Worm (Caenorhabditis elegans) whole organism, L4 larva: ENCODE data around the gene dna-2.

Experiments used
- D1046.2 ChIP-seq: fragments of 200-800 bp; sonication (Bioruptor generic); IDR thresholded peaks from 2 replicates; pipeline ENCODE4 v1.3.6; 2022; ENCODE audit warnings: missing genetic modification characterization, missing compliant biosample characterization
- F10B5.3 ChIP-seq: sonication (generic microtip); optimal IDR thresholded peaks from 2 replicates; lab custom pipeline; 2016; ENCODE audit warnings: mild to moderate bottlenecking, missing genetic modification characterization, missing compliant biosample characterization
- F26F4.8 ChIP-seq: fragments of 200-800 bp; sonication (Bioruptor generic); conservative IDR thresholded peaks from 2 replicates; pipeline ENCODE4 v1.3.6; 2022; ENCODE audit warnings: missing genetic modification characterization, missing compliant biosample characterization
- F37D6.2 ChIP-seq: sonication (generic microtip); optimal IDR thresholded peaks from 2 replicates; lab custom pipeline; 2016; ENCODE audit warnings: mild to moderate bottlenecking, missing genetic modification characterization, missing compliant biosample characterization
- T20F7.1 ChIP-seq: fragments of 200-800 bp; sonication (Bioruptor generic); optimal IDR thresholded peaks from 2 replicates; lab custom pipeline; 2018; ENCODE audit warnings: mild to moderate bottlenecking, missing genetic modification characterization, missing compliant biosample characterization
- Y48G9A.11 ChIP-seq: fragments of 200-800 bp; sonication (Bioruptor generic); IDR thresholded peaks from 2 replicates; pipeline ENCODE4 v1.3.6; 2022; ENCODE audit warnings: missing genetic modification reagents, missing genetic modification characterization, missing compliant biosample characterization
- Y5F2A.4 ChIP-seq: fragments of 200-800 bp; sonication (Bioruptor generic); optimal IDR thresholded peaks from 2 replicates; lab custom pipeline; 2018; ENCODE audit warnings: mild to moderate bottlenecking, missing genetic modification characterization, missing compliant biosample characterization
- aha-1 ChIP-seq: fragments of 150-350 bp; peaks from one replicate; lab custom pipeline; 2014; ENCODE audit warnings: missing biosample characterization, missing genetic modification characterization
- aly-2 ChIP-seq: sonication (generic microtip); optimal IDR thresholded peaks from 2 replicates; lab custom pipeline; 2018; ENCODE audit warnings: missing biosample characterization, missing genetic modification characterization
- daf-16 ChIP-seq, 3 experiments: sonication (generic microtip); optimal IDR thresholded peaks; 2 replicates each; lab custom pipeline; 2016 to 2017; ENCODE audit warnings: missing genetic modification characterization in 3 of 3, missing genetic modification reagents in 3 of 3, mild to moderate bottlenecking in 2 of 3, missing compliant biosample characterization in 2 of 3, missing biosample characterization in 1 of 3, moderate library complexity in 1 of 3
- daf-19 ChIP-seq: fragments of 200-800 bp; sonication (Bioruptor generic); conservative IDR thresholded peaks from 2 replicates; pipeline ENCODE4 v1.3.6; 2022; ENCODE audit warnings: missing genetic modification characterization, missing compliant biosample characterization
- daf-8 ChIP-seq: fragments of 200-800 bp; sonication (Bioruptor generic); IDR thresholded peaks from 2 replicates; pipeline ENCODE4 v1.3.6; 2022; ENCODE audit warnings: missing genetic modification characterization, missing compliant biosample characterization
- dmd-6 ChIP-seq: fragments of 200-800 bp; sonication (Bioruptor generic); IDR thresholded peaks from 2 replicates; pipeline ENCODE4 v1.3.6; 2022; ENCODE audit warnings: missing genetic modification reagents, missing genetic modification characterization, missing compliant biosample characterization
- egl-27 ChIP-seq: sonication (generic microtip); optimal IDR thresholded peaks from 3 replicates; lab custom pipeline; 2017; ENCODE audit warnings: missing biosample characterization, missing genetic modification reagents, missing genetic modification characterization
- egl-43 ChIP-seq: fragments of 200-800 bp; sonication (Bioruptor generic); IDR thresholded peaks from 2 replicates; pipeline ENCODE4 v1.3.6; 2022; ENCODE audit warnings: missing genetic modification reagents, missing genetic modification characterization, missing compliant biosample characterization
- fos-1 ChIP-seq: fragments of 150-350 bp; optimal IDR thresholded peaks from 2 replicates; lab custom pipeline; 2014; ENCODE audit warnings: missing biosample characterization, missing genetic modification characterization
- gei-8 ChIP-seq: fragments of 200-800 bp; sonication (Bioruptor generic); optimal IDR thresholded peaks from 2 replicates; lab custom pipeline; 2018; ENCODE audit warnings: mild to moderate bottlenecking, missing genetic modification characterization, missing compliant biosample characterization
- hif-1 ChIP-seq, 2 experiments: sonication (generic microtip); optimal IDR thresholded peaks; 2 replicates each; lab custom pipeline; 2016 to 2017; ENCODE audit warnings: missing compliant biosample characterization in 2 of 2, missing genetic modification characterization in 2 of 2, missing genetic modification reagents in 2 of 2, missing genotype in 2 of 2, mild to moderate bottlenecking in 1 of 2
- hlh-11 ChIP-seq: fragments of 200-800 bp; sonication (Bioruptor generic); optimal IDR thresholded peaks from 2 replicates; lab custom pipeline; 2018; ENCODE audit warnings: mild to moderate bottlenecking, missing genetic modification characterization, missing compliant biosample characterization
- hlh-30 ChIP-seq: sonication (generic microtip); optimal IDR thresholded peaks from 2 replicates; lab custom pipeline; 2017; ENCODE audit warnings: antibody characterized with exemption, mild to moderate bottlenecking, missing genetic modification characterization, missing compliant biosample characterization; ENCODE audit not compliant: insufficient read depth
- lin-1 ChIP-seq: fragments of 200-800 bp; sonication (Bioruptor generic); IDR thresholded peaks from 2 replicates; pipeline ENCODE4 v1.3.6; 2022; ENCODE audit warnings: missing genetic modification reagents, missing genetic modification characterization, missing compliant biosample characterization
- lin-13 ChIP-seq: fragments of 150-350 bp; optimal IDR thresholded peaks from 2 replicates; lab custom pipeline; 2014; ENCODE audit warnings: missing biosample characterization, missing genetic modification reagents, missing genetic modification characterization
- lin-15B ChIP-seq: fragments of 150-350 bp; sonication (generic microtip); optimal IDR thresholded peaks from 3 replicates; lab custom pipeline; 2014; ENCODE audit warnings: missing biosample characterization, missing genetic modification characterization
- lin-29 ChIP-seq: fragments of 200-800 bp; sonication (Bioruptor generic); IDR thresholded peaks from 2 replicates; pipeline ENCODE4 v1.3.6; 2022; ENCODE audit warnings: missing genetic modification reagents, missing genetic modification characterization, missing compliant biosample characterization
- lin-38 ChIP-seq: fragments of 200-800 bp; sonication (Bioruptor generic); IDR thresholded peaks from 2 replicates; pipeline ENCODE4 v1.3.6; 2022; ENCODE audit warnings: missing genetic modification reagents, missing genetic modification characterization, missing compliant biosample characterization
- lin-39 ChIP-seq: fragments of 150-350 bp; optimal IDR thresholded peaks from 2 replicates; lab custom pipeline; 2014; ENCODE audit warnings: missing biosample characterization, missing genetic modification reagents, missing genetic modification characterization
- lsy-2 ChIP-seq, 2 experiments: fragments of 150-350 bp in 1 of 2; sonication (generic microtip) in 1 of 2; optimal IDR thresholded peaks; 2 replicates each; lab custom pipeline; 2014 to 2017; ENCODE audit warnings: missing biosample characterization in 2 of 2, missing genetic modification characterization in 2 of 2
- madf-5 ChIP-seq, 2 experiments: fragments of 200-800 bp; sonication (Bioruptor generic); IDR thresholded peaks; 2 replicates each; pipeline ENCODE4 v1.3.6; 2022; ENCODE audit warnings: missing compliant biosample characterization in 2 of 2, missing genetic modification characterization in 2 of 2
- mdl-1 ChIP-seq, 2 experiments: fragments of 150-350 bp in 1 of 2; sonication (generic microtip) in 1 of 2; optimal IDR thresholded peaks; 2 replicates each; lab custom pipeline; 2014 to 2017; ENCODE audit warnings: missing biosample characterization in 2 of 2, missing genetic modification characterization in 2 of 2
- mep-1 ChIP-seq: fragments of 150-350 bp; sonication (generic microtip); optimal IDR thresholded peaks from 3 replicates; lab custom pipeline; 2014; ENCODE audit warnings: missing biosample characterization, missing genetic modification characterization
- mes-2 ChIP-seq: sonication (generic microtip); optimal IDR thresholded peaks from 2 replicates; lab custom pipeline; 2016; ENCODE audit warnings: missing genotype, mild to moderate bottlenecking, missing genetic modification characterization, missing compliant biosample characterization; ENCODE audit not compliant: poor library complexity, severe bottlenecking
- mxl-2 ChIP-seq: fragments of 200-800 bp; sonication (Bioruptor generic); conservative IDR thresholded peaks from 2 replicates; pipeline ENCODE4 v1.3.6; 2022; ENCODE audit warnings: missing genetic modification reagents, missing genetic modification characterization, missing compliant biosample characterization
- mxl-3 ChIP-seq: fragments of 200-800 bp; sonication (Bioruptor generic); optimal IDR thresholded peaks from 2 replicates; lab custom pipeline; 2018; ENCODE audit warnings: mild to moderate bottlenecking, missing genetic modification characterization, missing compliant biosample characterization
- nhr-10 ChIP-seq: fragments of 150-350 bp; optimal IDR thresholded peaks from 2 replicates; lab custom pipeline; 2014; ENCODE audit warnings: missing biosample characterization, missing genetic modification characterization
- nhr-102 ChIP-seq: sonication (generic microtip); optimal IDR thresholded peaks from 2 replicates; lab custom pipeline; 2016; ENCODE audit warnings: mild to moderate bottlenecking, missing genetic modification characterization, moderate library complexity, missing compliant biosample characterization
- nhr-11 ChIP-seq: fragments of 150-350 bp; optimal IDR thresholded peaks from 2 replicates; lab custom pipeline; 2014; ENCODE audit warnings: missing biosample characterization, missing genetic modification characterization
- nhr-6 ChIP-seq: fragments of 150-350 bp; optimal IDR thresholded peaks from 2 replicates; lab custom pipeline; 2014; ENCODE audit warnings: missing biosample characterization, missing genetic modification characterization
- nhr-77 ChIP-seq: fragments of 150-350 bp; optimal IDR thresholded peaks from 2 replicates; lab custom pipeline; 2014; ENCODE audit warnings: missing biosample characterization, missing genetic modification characterization
- php-3 ChIP-seq: fragments of 200-800 bp; sonication (Bioruptor generic); IDR thresholded peaks from 2 replicates; pipeline ENCODE4 v1.3.6; 2022; ENCODE audit warnings: missing genetic modification reagents, missing genetic modification characterization, missing compliant biosample characterization
- set-16 ChIP-seq: fragments of 200-800 bp; sonication (Bioruptor generic); IDR thresholded peaks from 2 replicates; pipeline ENCODE4 v1.3.6; 2022; ENCODE audit warnings: missing genetic modification reagents, missing genetic modification characterization, missing compliant biosample characterization
- skn-1 ChIP-seq: fragments of 150-350 bp; optimal IDR thresholded peaks from 2 replicates; lab custom pipeline; 2014; ENCODE audit warnings: missing biosample characterization, missing genetic modification characterization
- spr-1 ChIP-seq: sonication (generic microtip); optimal IDR thresholded peaks from 2 replicates; lab custom pipeline; 2016; ENCODE audit warnings: mild to moderate bottlenecking, missing genetic modification characterization, missing compliant biosample characterization
- tra-1 ChIP-seq: fragments of 200-800 bp; sonication (Bioruptor generic); IDR thresholded peaks from 2 replicates; pipeline ENCODE4 v1.3.6; 2022; ENCODE audit warnings: missing genetic modification reagents, missing genetic modification characterization, missing compliant biosample characterization
- unc-62 ChIP-seq, 3 experiments: fragments of 150-350 bp in 1 of 3; sonication (generic microtip); optimal IDR thresholded peaks in 2 of 3; peaks in 1 of 3; 1 replicate in 1 of 3; 2 replicates in 2 of 3; lab custom pipeline; 2014 to 2017; ENCODE audit warnings: missing biosample characterization in 3 of 3, missing genetic modification characterization in 3 of 3, missing genetic modification reagents in 3 of 3, missing genotype in 1 of 3
- zag-1 ChIP-seq: fragments of 150-350 bp; optimal IDR thresholded peaks from 2 replicates; lab custom pipeline; 2014; ENCODE audit warnings: missing biosample characterization, missing genetic modification characterization
- zfp-2 ChIP-seq: sonication (generic microtip); optimal IDR thresholded peaks from 2 replicates; lab custom pipeline; 2016; ENCODE audit warnings: mild to moderate bottlenecking, missing genetic modification characterization, missing compliant biosample characterization
- zip-11 ChIP-seq: fragments of 200-800 bp; sonication (Bioruptor generic); IDR thresholded peaks from 2 replicates; pipeline ENCODE4 v1.3.6; 2022; ENCODE audit warnings: missing genetic modification characterization, missing compliant biosample characterization

dna-2 gene

DNA sequence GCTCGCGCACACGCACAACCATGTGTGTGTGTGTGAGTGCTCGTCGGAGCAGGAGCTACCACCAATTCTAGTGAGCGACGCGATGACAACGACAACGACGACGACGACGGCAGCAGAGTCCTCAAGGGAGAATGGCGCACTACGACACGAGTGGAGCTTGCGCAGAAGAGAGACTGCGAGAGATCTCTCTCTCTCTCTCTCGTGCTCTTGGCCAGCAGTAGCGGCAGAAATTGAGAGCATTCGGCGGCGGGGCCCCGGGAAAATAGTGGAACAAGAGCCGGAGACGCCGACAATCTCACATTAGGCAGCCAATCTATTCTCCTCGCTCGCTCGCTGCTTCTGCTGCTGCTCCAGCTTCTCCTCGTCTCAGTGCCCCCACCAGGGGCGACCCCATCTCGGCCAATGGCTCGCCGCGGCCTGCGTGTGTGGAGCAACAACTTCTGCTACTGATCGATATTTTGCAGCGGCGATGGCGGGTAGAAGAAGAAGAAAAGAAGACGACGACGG, 31.4 kb upstream of the dna-2 start (continued):
- TF ChIP-seq daf-8 (0 out of 2 replicates have a peak, but pooled peaks have one; percentile 72), lsy-2 (tag; optimal IDR thresholded peaks at IDR 0.05; lab: Kevin White, UChicago) (peak; percentile 46 to 59), lin-1 (GFP tag; lab: Robert Waterston, UW) (no peak), nhr-77 (tag; lab: Kevin White, UChicago) (no peak), zfp-2 (tag; lab: Kevin White, UChicago) (peak; percentile 5), egl-43 (GFP tag; lab: Robert Waterston, UW) (peak; percentile 79; the same call in 1 of the 2 replicates), gei-8 (GFP tag; lab: Kevin White, UChicago) (peak; percentile 39), hlh-11 (peak; percentile 55), Y5F2A.4 (GFP tag; lab: Kevin White, UChicago) (no peak), lin-29 (GFP tag; lab: Robert Waterston, UW) (no peak), zag-1 (tag; lab: Kevin White, UChicago) (peak; percentile 32), F26F4.8 (no peak), nhr-102 (tag; lab: Kevin White, UChicago) (peak; percentile 35), aly-2 (no peak), lin-38 (GFP tag; lab: Robert Waterston, UW) (peak; percentile 47; the same call in 1 of the 2 replicates), F10B5.3 (tag; lab: Kevin White, UChicago) (no peak), tra-1 (GFP tag; lab: Robert Waterston, UW) (0 out of 2 replicates have a peak, but pooled peaks have one; percentile 17), hif-1 (tag; optimal IDR thresholded peaks at IDR 0.05; lab: Kevin White, UChicago) (peak in 1 of 2 experiments; percentile 63), nhr-11 (tag; lab: Kevin White, UChicago) (peak; percentile 7), lin-15B (tag; lab: Kevin White, UChicago) (no peak), madf-5 (GFP tag; IDR thresholded peaks at IDR 0.05; lab: Robert Waterston, UW) (0 out of 4 replicates have a peak, but pooled peaks of 1 of the 2 experiments have one; percentile 16), set-16 (GFP tag; lab: Robert Waterston, UW) (peak; percentile 99), daf-16 (GFP tag; optimal IDR thresholded peaks at IDR 0.05; lab: Kevin White, UChicago) (peak in 1 of 2 experiments; percentile 9), daf-16 (tag; optimal IDR thresholded peaks at IDR 0.05; lab: Kevin White, UChicago) (no peak), spr-1 (tag; lab: Kevin White, UChicago) (peak; percentile 53), lin-39 (tag; lab: Kevin White, UChicago) (no peak), lin-13 (peak; percentile 1), mxl-3 (GFP tag; lab: Kevin White, UChicago) (peak; percentile 21), aha-1 (peak; percentile 56), F37D6.2 (tag; lab: Kevin White, UChicago) (peak; percentile 87), dmd-6 (GFP tag; lab: Robert Waterston, UW) (peak; percentile 21; the same call in 1 of the 2 replicates)

- no peak for TF ChIP-seq mxl-2 (GFP tag; lab: Robert Waterston, UW)
- TF ChIP-seq zip-11 (GFP tag; lab: Robert Waterston, UW) = no peak
- TF ChIP-seq T20F7.1 = peak; percentile 35
- TF ChIP-seq mxl-3 (GFP tag; lab: Kevin White, UChicago) = no peak
- no peak for TF ChIP-seq unc-62 (GFP tag; optimal IDR thresholded peaks at IDR 0.05 in 1 of 2; lab: Kevin White, UChicago)
- TF ChIP-seq unc-62 (tag; optimal IDR thresholded peaks at IDR 0.05; lab: Kevin White, UChicago) = no peak
- no peak for TF ChIP-seq D1046.2 (GFP tag; lab: Robert Waterston, UW)
- TF ChIP-seq mdl-1 (tag; optimal IDR thresholded peaks at IDR 0.05; lab: Kevin White, UChicago) = no peak
- TF ChIP-seq F37D6.2 (tag; lab: Kevin White, UChicago) = no peak
- TF ChIP-seq egl-27 (tag; lab: Kevin White, UChicago) = no peak
- peak; percentile 15 for TF ChIP-seq mes-2
- no peak for TF ChIP-seq hlh-30 (tag; lab: Kevin White, UChicago)
- no peak for TF ChIP-seq set-16 (GFP tag; lab: Robert Waterston, UW)
- no peak for TF ChIP-seq nhr-10 (tag; lab: Kevin White, UChicago)
- no peak for TF ChIP-seq nhr-6 (tag; lab: Kevin White, UChicago)
- TF ChIP-seq skn-1 (tag; lab: Kevin White, UChicago) = no peak
- TF ChIP-seq nhr-102 (tag; lab: Kevin White, UChicago) = no peak
- TF ChIP-seq daf-19 (GFP tag; lab: Robert Waterston, UW) = no peak
- no peak for TF ChIP-seq fos-1 (tag; lab: Kevin White, UChicago)
- TF ChIP-seq lin-13 = no peak
- TF ChIP-seq php-3 (GFP tag; lab: Robert Waterston, UW) = no peak
- TF ChIP-seq lsy-2 (tag; optimal IDR thresholded peaks at IDR 0.05; lab: Kevin White, UChicago) = peak; percentile 24 to 95
- no peak for TF ChIP-seq Y48G9A.11 (GFP tag; lab: Robert Waterston, UW)
- TF ChIP-seq lin-38 (GFP tag; lab: Robert Waterston, UW) = 0 out of 2 replicates have a peak, but pooled peaks have one; percentile 9
- no peak for TF ChIP-seq F26F4.8
- TF ChIP-seq lin-39 (tag; lab: Kevin White, UChicago) = no peak
- TF ChIP-seq mep-1 (tag; lab: Kevin White, UChicago) = no peak
These were observed 30.3 kb upstream of the dna-2 start for ce11 chrII:11747889-11748288.
